Fruit fly (Drosophila melanogaster) whole organism, embryonic: ENCODE results near the gene CG16984.

Experiments used
- Bteb2 ChIP-seq: fragments of 200-800 bp; sonication (Bioruptor generic); optimal IDR thresholded peaks from 2 replicates; lab custom pipeline; 2016; ENCODE audit warnings: missing biosample characterization, missing genetic modification characterization
- CG10565 ChIP-seq: fragments of 200-800 bp; sonication (Bioruptor generic); optimal IDR thresholded peaks from 3 replicates; lab custom pipeline; 2016; ENCODE audit warnings: missing biosample characterization, mild to moderate bottlenecking, missing genetic modification characterization
- CG11093 ChIP-seq: fragments of 200-800 bp; sonication (Bioruptor generic); IDR thresholded peaks from 3 replicates; pipeline ENCODE4 v1.3.6; 2022; ENCODE audit warnings: missing biosample characterization, missing genetic modification characterization
- CG11398 ChIP-seq: fragments of 200-800 bp; sonication (Bioruptor generic); optimal IDR thresholded peaks from 2 replicates; lab custom pipeline; 2016; ENCODE audit warnings: missing biosample characterization, missing genetic modification characterization
- CG12104 ChIP-seq: fragments of 200-800 bp; sonication (Bioruptor generic); optimal IDR thresholded peaks from 3 replicates; lab custom pipeline; 2016; ENCODE audit warnings: missing biosample characterization, missing genetic modification characterization
- CG12659 ChIP-seq: fragments of 200-800 bp; sonication (Bioruptor generic); optimal IDR thresholded peaks from 3 replicates; lab custom pipeline; 2017; ENCODE audit warnings: mild to moderate bottlenecking, missing biosample characterization, missing genetic modification reagents, missing genetic modification characterization
- CG12744 ChIP-seq: fragments of 200-800 bp; sonication (Bioruptor generic); optimal IDR thresholded peaks from 2 replicates; lab custom pipeline; 2016; ENCODE audit warnings: missing biosample characterization, missing genetic modification characterization
- CG15269 ChIP-seq: fragments of 200-800 bp; sonication (Bioruptor generic); optimal IDR thresholded peaks from 2 replicates; lab custom pipeline; 2018; ENCODE audit warnings: missing biosample characterization, mild to moderate bottlenecking, missing genetic modification characterization, moderate library complexity
- CG16779 ChIP-seq: fragments of 200-800 bp; sonication (Bioruptor generic); IDR thresholded peaks from 2 replicates; pipeline ENCODE4 v1.3.6; 2022; ENCODE audit warnings: missing biosample characterization, missing genetic modification characterization
- CG17829 ChIP-seq: fragments of 200-800 bp; optimal IDR thresholded peaks from 2 replicates; lab custom pipeline; 2019; ENCODE audit warnings: missing biosample characterization, mild to moderate bottlenecking, missing genetic modification characterization, moderate library complexity
- CG18011 ChIP-seq: fragments of 200-800 bp; sonication (Bioruptor generic); optimal IDR thresholded peaks from 2 replicates; lab custom pipeline; 2017; ENCODE audit warnings: missing biosample characterization, missing genetic modification characterization, mild to moderate bottlenecking, moderate library complexity, missing genotype
- CG18476 ChIP-seq: fragments of 200-800 bp; sonication (Bioruptor generic); optimal IDR thresholded peaks from 2 replicates; lab custom pipeline; 2016; ENCODE audit warnings: missing biosample characterization, mild to moderate bottlenecking, missing genetic modification characterization
- CG18619 ChIP-seq: fragments of 200-800 bp; sonication (Bioruptor generic); optimal IDR thresholded peaks from 3 replicates; lab custom pipeline; 2017; ENCODE audit warnings: missing biosample characterization, mild to moderate bottlenecking, missing genetic modification characterization
- CG18764 ChIP-seq: fragments of 200-800 bp; sonication (Bioruptor generic); optimal IDR thresholded peaks from 3 replicates; lab custom pipeline; 2016; ENCODE audit warnings: missing biosample characterization, missing genetic modification characterization
- CG2875 ChIP-seq: fragments of 200-800 bp; sonication (Bioruptor generic); optimal IDR thresholded peaks from 2 replicates; lab custom pipeline; 2017; ENCODE audit warnings: missing biosample characterization, mild to moderate bottlenecking, missing genetic modification characterization, missing genetic modification reagents
- CG34224 ChIP-seq: fragments of 200-800 bp; sonication (Bioruptor generic); IDR thresholded peaks from 3 replicates; pipeline ENCODE4 v1.3.6; 2022; ENCODE audit warnings: missing biosample characterization, missing genetic modification characterization; ENCODE audit not compliant: partially characterized antibody
- CG7786 ChIP-seq: fragments of 200-800 bp; sonication (Bioruptor generic); optimal IDR thresholded peaks from 2 replicates; lab custom pipeline; 2016; ENCODE audit warnings: missing biosample characterization, missing genetic modification characterization
- CG9215 ChIP-seq: fragments of 200-800 bp; sonication (Bioruptor generic); IDR thresholded peaks from 2 replicates; pipeline ENCODE4 v1.3.6; 2022; ENCODE audit warnings: missing biosample characterization, missing genetic modification characterization
- CG9609 ChIP-seq: fragments of 200-800 bp; sonication (Bioruptor generic); optimal IDR thresholded peaks from 3 replicates; lab custom pipeline; 2016; ENCODE audit warnings: missing biosample characterization, missing genetic modification characterization
- Doc2 ChIP-seq: fragments of 200-800 bp; sonication (Bioruptor generic); IDR thresholded peaks from 2 replicates; pipeline ENCODE4 v1.3.6; 2022; ENCODE audit warnings: missing biosample characterization, missing genetic modification characterization
- Doc3 ChIP-seq: fragments of 200-800 bp; sonication (Bioruptor generic); IDR thresholded peaks from 3 replicates; pipeline ENCODE4 v1.3.6; 2022; ENCODE audit warnings: missing biosample characterization, missing genetic modification characterization; ENCODE audit not compliant: partially characterized antibody
- Ets65A ChIP-seq: fragments of 200-800 bp; sonication (Bioruptor generic); peaks from one replicate; lab custom pipeline; 2016; ENCODE audit warnings: missing biosample characterization, missing genetic modification characterization
- GATAe ChIP-seq: fragments of 200-800 bp; sonication (Bioruptor generic); conservative IDR thresholded peaks from 2 replicates; pipeline ENCODE4 v1.3.6; 2022; ENCODE audit warnings: missing biosample characterization, missing genetic modification characterization
- HHEX ChIP-seq: fragments of 200-800 bp; sonication (Bioruptor generic); optimal IDR thresholded peaks from 3 replicates; lab custom pipeline; 2017; ENCODE audit warnings: missing biosample characterization, mild to moderate bottlenecking, missing genetic modification characterization, missing genetic modification reagents
- Hr3 ChIP-seq: fragments of 200-800 bp; sonication (Bioruptor generic); optimal IDR thresholded peaks from 3 replicates; lab custom pipeline; 2016; ENCODE audit warnings: missing biosample characterization, missing genetic modification characterization
- Med ChIP-seq: fragments of 200-800 bp; sonication (Bioruptor generic); peaks from one replicate; lab custom pipeline; 2016; ENCODE audit warnings: missing biosample characterization, missing genetic modification characterization, mild to moderate bottlenecking, inconsistent platforms, moderate library complexity
- Meics ChIP-seq: fragments of 200-800 bp; sonication (Bioruptor generic); optimal IDR thresholded peaks from 2 replicates; lab custom pipeline; 2017; ENCODE audit warnings: missing biosample characterization, mild to moderate bottlenecking, missing genetic modification characterization
- Nf-YA ChIP-seq: fragments of 200-800 bp; sonication (Bioruptor generic); IDR thresholded peaks from 2 replicates; pipeline ENCODE4 v1.3.6; 2022; ENCODE audit warnings: missing biosample characterization, missing genetic modification characterization
- Ravus ChIP-seq: fragments of 200-800 bp; sonication (Bioruptor generic); IDR thresholded peaks from 2 replicates; pipeline ENCODE4 v1.3.6; 2022; ENCODE audit warnings: missing biosample characterization, missing genetic modification characterization
- ara ChIP-seq: fragments of 200-800 bp; sonication (Bioruptor generic); IDR thresholded peaks from 2 replicates; pipeline ENCODE4 v1.3.6; 2022; ENCODE audit warnings: missing biosample characterization, missing genetic modification characterization
- bowl ChIP-seq: fragments of 200-800 bp; sonication (Bioruptor generic); IDR thresholded peaks from 2 replicates; pipeline ENCODE4 v1.3.6; 2022; ENCODE audit warnings: missing biosample characterization, missing genetic modification characterization
- cato ChIP-seq: fragments of 200-800 bp; sonication (Bioruptor generic); optimal IDR thresholded peaks from 2 replicates; lab custom pipeline; 2016; ENCODE audit warnings: missing biosample characterization, missing genetic modification characterization, borderline replicate concordance
- corto ChIP-seq: fragments of 200-800 bp; sonication (Bioruptor generic); optimal IDR thresholded peaks from 2 replicates; lab custom pipeline; 2016; ENCODE audit warnings: missing biosample characterization, mild to moderate bottlenecking, missing genetic modification characterization, moderate library complexity
- dmrt99B ChIP-seq: fragments of 200-800 bp; sonication (Bioruptor generic); optimal IDR thresholded peaks from 2 replicates; lab custom pipeline; 2018; ENCODE audit warnings: missing biosample characterization, mild to moderate bottlenecking, missing genetic modification characterization, moderate library complexity
- dpn ChIP-seq, 2 experiments: fragments of 200-800 bp; sonication (Bioruptor generic); optimal IDR thresholded peaks; 3 replicates each; lab custom pipeline; 2016; ENCODE audit warnings: missing biosample characterization in 2 of 2, missing genetic modification characterization in 2 of 2
- esg ChIP-seq: fragments of 200-800 bp; sonication (Bioruptor generic); conservative IDR thresholded peaks from 2 replicates; pipeline ENCODE4 v1.3.6; 2022; ENCODE audit warnings: missing biosample characterization, missing genetic modification characterization
- fd102C ChIP-seq: fragments of 200-800 bp; sonication (Bioruptor generic); optimal IDR thresholded peaks from 2 replicates; lab custom pipeline; 2018; ENCODE audit warnings: missing biosample characterization, mild to moderate bottlenecking, missing genetic modification characterization, moderate library complexity
- fd3F ChIP-seq: fragments of 200-800 bp; sonication (Bioruptor generic); optimal IDR thresholded peaks from 2 replicates; lab custom pipeline; 2018; ENCODE audit warnings: missing biosample characterization, mild to moderate bottlenecking, missing genetic modification characterization, moderate library complexity
- fd96Cb ChIP-seq: fragments of 200-800 bp; sonication (Bioruptor generic); optimal IDR thresholded peaks from 2 replicates; lab custom pipeline; 2018; ENCODE audit warnings: missing biosample characterization, mild to moderate bottlenecking, missing genetic modification characterization, moderate library complexity
- grau ChIP-seq: fragments of 200-800 bp; optimal IDR thresholded peaks from 3 replicates; lab custom pipeline; 2019; ENCODE audit warnings: missing biosample characterization, mild to moderate bottlenecking, missing genetic modification characterization, moderate library complexity
- klu ChIP-seq: fragments of 200-800 bp; sonication (Bioruptor generic); IDR thresholded peaks from 2 replicates; pipeline ENCODE4 v1.3.6; 2022; ENCODE audit warnings: missing biosample characterization, missing genetic modification characterization
- lbe ChIP-seq: fragments of 200-800 bp; sonication (Bioruptor generic); optimal IDR thresholded peaks from 2 replicates; lab custom pipeline; 2016; ENCODE audit warnings: missing biosample characterization, mild to moderate bottlenecking, missing genetic modification characterization
- lilli ChIP-seq: fragments of 200-800 bp; sonication (Bioruptor generic); optimal IDR thresholded peaks from 3 replicates; lab custom pipeline; 2016; ENCODE audit warnings: missing biosample characterization, missing genetic modification characterization
- mld ChIP-seq: fragments of 200-800 bp; sonication (Bioruptor generic); IDR thresholded peaks from 3 replicates; pipeline ENCODE4 v1.3.6; 2022; ENCODE audit warnings: missing biosample characterization, missing genetic modification characterization; ENCODE audit not compliant: partially characterized antibody
- nmo ChIP-seq: fragments of 200-800 bp; sonication (Bioruptor generic); optimal IDR thresholded peaks from 2 replicates; lab custom pipeline; 2018; ENCODE audit warnings: missing biosample characterization, mild to moderate bottlenecking, missing genetic modification characterization, moderate library complexity
- pb ChIP-seq: fragments of 200-800 bp; sonication (Bioruptor generic); optimal IDR thresholded peaks from 3 replicates; lab custom pipeline; 2016; ENCODE audit warnings: missing biosample characterization, missing genetic modification characterization
- pros ChIP-seq: fragments of 200-800 bp; sonication (Bioruptor generic); optimal IDR thresholded peaks from 3 replicates; lab custom pipeline; 2019; ENCODE audit warnings: missing biosample characterization, mild to moderate bottlenecking, missing genetic modification characterization, moderate library complexity
- run ChIP-seq: fragments of 200-800 bp; sonication (Bioruptor generic); optimal IDR thresholded peaks from 3 replicates; lab custom pipeline; 2018; ENCODE audit warnings: missing biosample characterization, mild to moderate bottlenecking, missing genetic modification characterization
- sens-2 ChIP-seq: fragments of 200-800 bp; sonication (Bioruptor generic); IDR thresholded peaks from 2 replicates; pipeline ENCODE4 v1.3.6; 2022; ENCODE audit warnings: missing biosample characterization, missing genetic modification characterization
- vvl ChIP-seq: fragments of 200-800 bp; sonication (Bioruptor generic); IDR thresholded peaks from 2 replicates; pipeline ENCODE4 v1.3.6; 2022; ENCODE audit warnings: missing biosample characterization, missing genetic modification characterization
- zen ChIP-seq: fragments of 200-800 bp; sonication (Bioruptor generic); optimal IDR thresholded peaks from 3 replicates; lab custom pipeline; 2018; ENCODE audit warnings: missing biosample characterization, mild to moderate bottlenecking, missing genetic modification characterization, moderate library complexity

The CG16984 gene

dm6 chr3L:2631406-2631805, 35.8 kb downstream of the CG16984 start, which contains the start of the genes CG42245 and MEP-1 (continued):
- peak; percentile 42 for TF ChIP-seq CG18476 (GFP tag; lab: Kevin White, UChicago)
- TF ChIP-seq fd3F (GFP tag; lab: Kevin White, UChicago): no peak
- TF ChIP-seq CG18764 (GFP tag; lab: Kevin White, UChicago): peak; percentile 38
- peak; percentile 37 for TF ChIP-seq CG11398 (GFP tag; lab: Kevin White, UChicago)
- TF ChIP-seq lbe (GFP tag; lab: Kevin White, UChicago): peak; percentile 74
- TF ChIP-seq pb (GFP tag; lab: Kevin White, UChicago): no peak
- no peak for TF ChIP-seq esg (GFP tag; lab: Robert Waterston, UW)
- peak; percentile 67; the same call in 1 of the 3 replicates for TF ChIP-seq mld
- no peak for TF ChIP-seq fd102C (GFP tag; lab: Kevin White, UChicago)
- no peak for TF ChIP-seq CG10565 (GFP tag; lab: Kevin White, UChicago)
- TF ChIP-seq CG9215: no peak
- peak; percentile 45 for TF ChIP-seq Meics (GFP tag; lab: Kevin White, UChicago)
- TF ChIP-seq bowl (GFP tag; lab: Robert Waterston, UW): no peak
- TF ChIP-seq pros (GFP tag; lab: Kevin White, UChicago): no peak
- TF ChIP-seq nmo (GFP tag; lab: Kevin White, UChicago): peak; percentile 62
- TF ChIP-seq lilli: peak; percentile 81
- peak; percentile 23 for TF ChIP-seq cato (GFP tag; lab: Kevin White, UChicago)
- TF ChIP-seq grau: peak; percentile 55
- TF ChIP-seq corto: peak; percentile 20
- peak; percentile 17 for TF ChIP-seq CG9609
- TF ChIP-seq ara: no peak
- TF ChIP-seq dmrt99B (tag; lab: Kevin White, UChicago): peak; percentile 3
- TF ChIP-seq dpn (GFP tag; optimal IDR thresholded peaks at IDR 0.05; lab: Kevin White, UChicago): peak; percentile 52 to 61
- TF ChIP-seq Med (GFP tag; lab: Kevin White, UChicago): peak; percentile 96
- TF ChIP-seq CG15269: peak; percentile 38
- TF ChIP-seq CG17829 (tag; lab: Kevin White, UChicago): peak; percentile 59
- no peak for TF ChIP-seq zen (tag; lab: Kevin White, UChicago)
- peak; percentile 29 for TF ChIP-seq CG18011
- peak; percentile 20 for TF ChIP-seq Hr3 (GFP tag; lab: Kevin White, UChicago)
- TF ChIP-seq CG16779 (GFP tag; lab: Robert Waterston, UW): no peak
- TF ChIP-seq CG11093: no peak
- TF ChIP-seq sens-2 (GFP tag; lab: Robert Waterston, UW): no peak
- TF ChIP-seq klu (GFP tag; lab: Robert Waterston, UW): no peak
- TF ChIP-seq Bteb2 (GFP tag; lab: Kevin White, UChicago): peak; percentile 70
- peak; percentile 95 for TF ChIP-seq Ets65A (GFP tag; lab: Kevin White, UChicago)
- peak; percentile 48 for TF ChIP-seq HHEX (GFP tag; lab: Kevin White, UChicago)
- TF ChIP-seq vvl (GFP tag; lab: Robert Waterston, UW): peak; percentile 68; the same call in 1 of the 2 replicates
- TF ChIP-seq Nf-YA (GFP tag; lab: Robert Waterston, UW): no peak
- TF ChIP-seq CG12744: peak; percentile 7
- TF ChIP-seq run: peak; percentile 34
- TF ChIP-seq CG34224 (GFP tag; lab: Robert Waterston, UW): peak; percentile 41; the same call in 1 of the 3 replicates
- no peak for TF ChIP-seq fd96Cb (tag; lab: Kevin White, UChicago)
- TF ChIP-seq CG2875: no peak
- TF ChIP-seq GATAe (GFP tag; lab: Robert Waterston, UW): no peak
- TF ChIP-seq Doc2 (GFP tag; lab: Robert Waterston, UW): no peak
- TF ChIP-seq CG18619 (GFP tag; lab: Kevin White, UChicago): peak; percentile 25
- peak; percentile 64 for TF ChIP-seq Doc3 (GFP tag; lab: Robert Waterston, UW)
- peak; percentile 67 for TF ChIP-seq CG12659
- peak; percentile 51 for TF ChIP-seq CG12104 (GFP tag; lab: Kevin White, UChicago)
- peak; percentile 44 for TF ChIP-seq CG7786
- no peak for TF ChIP-seq Ravus (GFP tag; lab: Robert Waterston, UW)
